Worm (Caenorhabditis elegans): ENCODE results near the gene F54C9.7.

Gene F54C9.7

ce11 chrII:8610585-8610984 lies 37.4 kb downstream of the F54C9.7 start:
- TF ChIP-seq somi-1 (GFP tag; optimal IDR thresholded peaks at IDR 0.05) (no peak), fkh-3 (tag; optimal IDR thresholded peaks at IDR 0.05) (no peak), lin-26 (GFP tag; IDR thresholded peaks at IDR 0.05) (no peak), snpc-1.1 (tag; optimal IDR thresholded peaks at IDR 0.05; ENCODE audit: insufficient read depth) (no peak), hsf-1 (GFP tag; IDR thresholded peaks at IDR 0.05) (no peak), hmg-1.2 (GFP tag; IDR thresholded peaks at IDR 0.05) (no peak), madf-8 (GFP tag; conservative IDR thresholded peaks at IDR 0.05) (no peak)

DNA sequence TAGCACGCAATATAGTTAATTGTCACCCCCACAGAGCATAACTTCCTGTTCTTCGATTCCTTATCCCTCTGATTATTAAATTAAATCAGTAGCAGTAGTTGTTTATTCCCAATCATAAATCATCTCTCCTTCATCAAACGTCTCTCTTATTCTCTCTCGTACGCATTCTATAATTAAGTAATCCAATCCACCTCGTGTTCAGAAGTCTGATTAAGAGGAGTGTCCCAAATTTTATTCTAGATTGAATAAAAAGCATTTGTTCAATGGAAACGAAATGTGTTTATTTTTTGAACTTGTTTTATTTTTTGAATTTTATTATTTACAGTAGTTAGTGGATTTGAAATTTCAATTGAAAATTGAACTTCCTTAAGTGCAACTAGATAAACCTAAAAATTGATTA lies 38.2 kb downstream of the F54C9.7 start:
- TF ChIP-seq egl-44 (GFP tag; IDR thresholded peaks at IDR 0.05) (no peak), ztf-28 (GFP tag; IDR thresholded peaks at IDR 0.05) (no peak), let-526 (GFP tag; IDR thresholded peaks at IDR 0.05) (no peak), nfya-2 (GFP tag; IDR thresholded peaks at IDR 0.05) (no peak), lir-1 (GFP tag; conservative IDR thresholded peaks at IDR 0.05) (no peak), K11D2.4 (GFP tag; IDR thresholded peaks at IDR 0.05) (no peak), Y95B8A.8 (GFP tag; IDR thresholded peaks at IDR 0.05) (no peak), rcor-1 (GFP tag; IDR thresholded peaks at IDR 0.05) (no peak), aptf-2 (GFP tag; conservative IDR thresholded peaks at IDR 0.05) (no peak), attf-6 (GFP tag; IDR thresholded peaks at IDR 0.05) (no peak), sdz-38 (tag; optimal IDR thresholded peaks at IDR 0.05) (no peak), cebp-2 (GFP tag; IDR thresholded peaks at IDR 0.05) (no peak), sptf-2 (GFP tag; optimal IDR thresholded peaks at IDR 0.05) (no peak), ceh-91 (GFP tag; IDR thresholded peaks at IDR 0.05) (no peak), snpc-3.4 (tag; optimal IDR thresholded peaks at IDR 0.05) (no peak), lin-54 (GFP tag; optimal IDR thresholded peaks at IDR 0.05) (no peak)

DNA sequence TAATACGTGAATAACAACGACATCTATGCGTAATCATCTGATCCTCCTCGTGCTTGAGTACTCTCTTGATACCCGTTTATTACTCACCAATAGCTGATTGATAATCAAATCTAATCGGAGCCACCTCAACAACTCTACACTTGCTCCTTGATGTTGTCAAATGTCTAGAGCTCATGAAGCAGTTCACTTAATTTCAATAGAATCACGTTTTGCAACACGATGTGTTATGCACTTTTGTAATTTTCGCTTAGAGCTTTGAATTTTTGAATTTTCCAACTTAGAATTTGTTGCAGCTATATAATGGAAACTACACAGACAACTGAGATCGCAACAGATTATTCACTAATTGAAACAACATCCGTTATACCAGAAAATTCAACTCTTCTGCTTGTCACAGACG lies 39.3 kb downstream of the F54C9.7 start, which contains the start of gene T22C8.1:
Gene T22C8.1 (plus strand): TSS at position 301 of the 400 bp plus-strand sequence.
- no peak for TF ChIP-seq B0019.2 (GFP tag; conservative IDR thresholded peaks at IDR 0.05)
- TF ChIP-seq him-1 (tag; optimal IDR thresholded peaks at IDR 0.05), result no peak

DNA sequence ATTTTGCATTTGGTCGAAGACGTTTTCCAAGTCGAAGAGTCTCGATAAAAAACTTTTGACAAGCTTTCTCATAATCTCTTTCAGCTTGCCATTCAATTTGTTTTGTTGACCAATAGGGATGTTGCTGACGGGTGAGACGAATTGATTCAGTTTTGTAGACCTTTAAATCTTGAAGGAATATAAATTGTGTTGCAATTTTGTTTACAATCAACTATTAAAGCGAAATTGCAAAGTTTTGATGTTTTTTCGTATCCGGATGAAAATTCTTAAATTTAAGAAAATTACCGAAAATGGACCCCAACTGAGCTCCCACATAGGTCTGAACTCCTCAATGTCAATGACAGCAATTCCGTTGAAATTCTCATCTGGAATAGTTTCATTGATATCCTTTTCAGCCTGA lies 43.0 kb downstream of the F54C9.7 start:
- TF ChIP-seq madf-3 (GFP tag; IDR thresholded peaks at IDR 0.05), result no peak

DNA sequence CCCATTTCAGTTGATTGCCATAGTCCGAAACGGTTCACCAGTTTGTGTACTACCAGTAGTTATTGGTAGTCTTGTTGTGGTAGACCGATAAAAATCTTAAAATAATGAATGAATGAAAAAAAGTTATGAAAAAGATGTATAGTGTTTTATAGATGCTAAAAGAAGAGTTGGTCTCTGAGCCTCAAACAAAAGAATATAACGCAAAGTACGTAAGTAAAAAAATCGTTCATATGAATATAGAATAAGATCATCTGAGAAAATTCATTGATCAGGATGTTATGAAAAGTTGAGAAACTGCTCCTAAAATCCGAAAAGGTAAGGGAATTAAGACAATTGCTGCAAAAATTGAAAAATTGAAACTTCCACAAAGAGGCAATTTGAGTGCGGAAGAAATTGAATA lies 44.4 kb downstream of the F54C9.7 start, which contains the start of gene chhy-1:
Gene chhy-1 (minus strand): TSS at position 101 of the 400 bp plus-strand sequence.
- TF ChIP-seq ztf-26 (tag; optimal IDR thresholded peaks at IDR 0.05), result no peak
- TF ChIP-seq snpc-1.1 (tag; optimal IDR thresholded peaks at IDR 0.05; ENCODE audit: insufficient read depth), result no peak
- no peak for TF ChIP-seq F37B4.10 (GFP tag; IDR thresholded peaks at IDR 0.05)
- TF ChIP-seq rcor-1 (GFP tag; IDR thresholded peaks at IDR 0.05), result no peak
- no peak for TF ChIP-seq hlh-26 (GFP tag; conservative IDR thresholded peaks at IDR 0.05)
- no peak for TF ChIP-seq nfya-1 (tag; optimal IDR thresholded peaks at IDR 0.05; ENCODE audit: borderline replicate concordance, insufficient read depth)
- TF ChIP-seq lin-54 (GFP tag; optimal IDR thresholded peaks at IDR 0.05), result no peak
- TF ChIP-seq dox-1 (GFP tag; IDR thresholded peaks at IDR 0.05), result no peak
- TF ChIP-seq hmg-20 (GFP tag; IDR thresholded peaks at IDR 0.05), result no peak
- TF ChIP-seq F57C9.4 (tag; optimal IDR thresholded peaks at IDR 0.05), result no peak
- TF ChIP-seq hsf-1 (GFP tag; IDR thresholded peaks at IDR 0.05), result no peak
- no peak for TF ChIP-seq madf-6 (GFP tag; IDR thresholded peaks at IDR 0.05)
- TF ChIP-seq ztf-6 (GFP tag; IDR thresholded peaks at IDR 0.05), result no peak
- no peak for TF ChIP-seq die-1 (tag; optimal IDR thresholded peaks at IDR 0.05)
- no peak for TF ChIP-seq ztf-28 (GFP tag; IDR thresholded peaks at IDR 0.05)
- TF ChIP-seq lin-40 (tag; optimal IDR thresholded peaks at IDR 0.05), result no peak

Measured in whole organism, young adult.